Worm (Caenorhabditis elegans) whole organism, L4/young adult: ENCODE data around the gene dpf-2.

Experiments
- W03F9.2 ChIP-seq: fragments of 150-350 bp; optimal IDR thresholded peaks from 2 replicates; lab custom pipeline; 2014; ENCODE audit warnings: missing biosample characterization, missing genetic modification characterization
- dao-5 ChIP-seq: sonication (generic microtip); optimal IDR thresholded peaks from 2 replicates; lab custom pipeline; 2016; ENCODE audit warnings: missing genotype, missing genetic modification characterization, moderate library complexity, missing compliant biosample characterization
- him-1 ChIP-seq: sonication (generic microtip); optimal IDR thresholded peaks from 2 replicates; lab custom pipeline; 2016; ENCODE audit warnings: missing genotype, missing genetic modification reagents, missing genetic modification characterization, missing compliant biosample characterization

DNA sequence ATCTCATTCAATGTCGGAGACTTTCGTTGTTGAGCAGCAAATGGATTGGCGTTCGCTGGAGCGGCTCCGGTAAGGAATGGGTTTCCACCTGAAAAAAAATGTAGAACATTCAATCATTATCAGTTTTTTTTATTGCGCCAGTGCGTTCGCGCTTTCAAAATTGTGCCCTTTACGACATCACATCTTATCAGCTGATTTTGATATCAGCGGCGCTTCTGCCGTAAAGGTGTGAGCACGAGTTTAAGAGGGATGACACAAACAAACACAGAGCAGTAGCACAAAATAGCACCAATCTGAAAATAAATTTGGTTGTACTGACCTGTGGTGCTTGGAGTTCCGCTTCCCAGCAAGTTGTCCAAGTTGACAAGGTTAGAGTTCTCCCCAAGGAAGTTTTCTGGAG lies 14.9 kb upstream of the dpf-2 start:
- no peak for TF ChIP-seq him-1 (tag; lab: Kevin White, UChicago)
- TF ChIP-seq dao-5, result no peak
- TF ChIP-seq W03F9.2 (tag; lab: Kevin White, UChicago), result no peak
